Worm (Caenorhabditis elegans) whole organism, late embryonic: ENCODE results near the gene M106.7.

Experiments used
- C08G9.2 ChIP-seq: sonication (generic microtip); optimal IDR thresholded peaks from 2 replicates; lab custom pipeline; 2016; ENCODE audit warnings: mild to moderate bottlenecking, missing genetic modification characterization, moderate library complexity, missing compliant biosample characterization
- K02D7.2 ChIP-seq: sonication (generic microtip); optimal IDR thresholded peaks from 2 replicates; lab custom pipeline; 2017; ENCODE audit warnings: mild to moderate bottlenecking, missing genetic modification characterization, missing compliant biosample characterization
- T23F11.4 ChIP-seq: fragments of 200-800 bp; sonication (Bioruptor generic); optimal IDR thresholded peaks from 2 replicates; lab custom pipeline; 2018; ENCODE audit warnings: mild to moderate bottlenecking, missing genetic modification characterization, missing compliant biosample characterization
- ahr-1 ChIP-seq: sonication (generic microtip); optimal IDR thresholded peaks from 2 replicates; lab custom pipeline; 2016; ENCODE audit warnings: missing genetic modification characterization, missing compliant biosample characterization
- ama-1 ChIP-seq: fragments of 150-350 bp; optimal IDR thresholded peaks from 2 replicates; lab custom pipeline; 2014
- ceh-14 ChIP-seq: sonication (generic microtip); optimal IDR thresholded peaks from 2 replicates; lab custom pipeline; 2016; ENCODE audit warnings: missing genotype, missing genetic modification characterization, missing compliant biosample characterization
- ceh-18 ChIP-seq: sonication (generic microtip); optimal IDR thresholded peaks from 2 replicates; lab custom pipeline; 2016; ENCODE audit warnings: missing genetic modification characterization, missing compliant biosample characterization
- ceh-22 ChIP-seq: sonication (generic microtip); optimal IDR thresholded peaks from 2 replicates; lab custom pipeline; 2017; ENCODE audit warnings: missing biosample characterization, missing genetic modification characterization
- ceh-24 ChIP-seq: sonication (generic microtip); optimal IDR thresholded peaks from 2 replicates; lab custom pipeline; 2016; ENCODE audit warnings: mild to moderate bottlenecking, missing genetic modification characterization, missing compliant biosample characterization
- ceh-31 ChIP-seq: sonication (generic microtip); optimal IDR thresholded peaks from 2 replicates; lab custom pipeline; 2016; ENCODE audit warnings: missing genetic modification characterization, missing compliant biosample characterization
- ceh-45 ChIP-seq: fragments of 200-800 bp; sonication (Bioruptor generic); IDR thresholded peaks from 2 replicates; pipeline ENCODE4 v1.3.6; 2022; ENCODE audit warnings: missing genetic modification reagents, missing genetic modification characterization, missing compliant biosample characterization
- ceh-48 ChIP-seq: sonication (generic microtip); optimal IDR thresholded peaks from 2 replicates; lab custom pipeline; 2016; ENCODE audit warnings: missing genetic modification characterization, inconsistent platforms, missing compliant biosample characterization
- ceh-6 ChIP-seq: fragments of 200-800 bp; sonication (Bioruptor generic); optimal IDR thresholded peaks from 2 replicates; lab custom pipeline; 2018; ENCODE audit warnings: mild to moderate bottlenecking, missing genetic modification characterization, missing compliant biosample characterization
- ceh-9 ChIP-seq: sonication (generic microtip); optimal IDR thresholded peaks from 2 replicates; lab custom pipeline; 2016; ENCODE audit warnings: mild to moderate bottlenecking, missing genetic modification characterization, inconsistent platforms, missing compliant biosample characterization
- che-1 ChIP-seq: sonication (generic microtip); optimal IDR thresholded peaks from 2 replicates; lab custom pipeline; 2016; ENCODE audit warnings: mild to moderate bottlenecking, missing genetic modification characterization, missing compliant biosample characterization
- dmd-4 ChIP-seq: sonication (generic microtip); optimal IDR thresholded peaks from 2 replicates; lab custom pipeline; 2016; ENCODE audit warnings: borderline replicate concordance, missing genetic modification characterization, missing compliant biosample characterization
- dve-1 ChIP-seq: sonication (generic microtip); optimal IDR thresholded peaks from 2 replicates; lab custom pipeline; 2017; ENCODE audit warnings: antibody characterized with exemption, mild to moderate bottlenecking, missing genetic modification characterization, missing compliant biosample characterization
- elt-2 ChIP-seq: sonication (generic microtip); optimal IDR thresholded peaks from 2 replicates; lab custom pipeline; 2016; ENCODE audit warnings: missing genetic modification reagents, missing genetic modification characterization, missing compliant biosample characterization
- ets-4 ChIP-seq: sonication (generic microtip); optimal IDR thresholded peaks from 2 replicates; lab custom pipeline; 2016; ENCODE audit warnings: missing genetic modification characterization, missing compliant biosample characterization
- fkh-10 ChIP-seq: fragments of 150-350 bp; optimal IDR thresholded peaks from 2 replicates; lab custom pipeline; 2014; ENCODE audit warnings: missing biosample characterization, missing genetic modification reagents, missing genetic modification characterization
- fkh-6 ChIP-seq: sonication (generic microtip); optimal IDR thresholded peaks from 2 replicates; lab custom pipeline; 2016; ENCODE audit warnings: missing genetic modification characterization, missing compliant biosample characterization
- hlh-13 ChIP-seq: fragments of 200-800 bp; sonication (Bioruptor generic); optimal IDR thresholded peaks from 2 replicates; lab custom pipeline; 2018; ENCODE audit warnings: mild to moderate bottlenecking, missing genetic modification characterization, missing compliant biosample characterization
- hlh-15 ChIP-seq: sonication (generic microtip); optimal IDR thresholded peaks from 2 replicates; lab custom pipeline; 2016; ENCODE audit warnings: missing genetic modification characterization, missing compliant biosample characterization
- hlh-30 ChIP-seq: sonication (generic microtip); optimal IDR thresholded peaks from 2 replicates; lab custom pipeline; 2017; ENCODE audit warnings: antibody characterized with exemption, missing genetic modification characterization, missing compliant biosample characterization; ENCODE audit not compliant: insufficient read depth
- hlh-6 ChIP-seq: sonication (generic microtip); optimal IDR thresholded peaks from 2 replicates; lab custom pipeline; 2016; ENCODE audit warnings: missing genotype, missing genetic modification characterization, missing compliant biosample characterization
- lin-11 ChIP-seq: fragments of 200-800 bp; sonication (Bioruptor generic); optimal IDR thresholded peaks from 2 replicates; lab custom pipeline; 2018; ENCODE audit warnings: mild to moderate bottlenecking, missing genetic modification characterization, missing compliant biosample characterization
- madf-2 ChIP-seq: sonication (generic microtip); optimal IDR thresholded peaks from 2 replicates; lab custom pipeline; 2017; ENCODE audit warnings: missing genetic modification characterization, missing compliant biosample characterization
- mec-3 ChIP-seq: sonication (generic microtip); optimal IDR thresholded peaks from 2 replicates; lab custom pipeline; 2016; ENCODE audit warnings: borderline replicate concordance, missing genetic modification characterization, missing compliant biosample characterization
- nfya-1 ChIP-seq: sonication (generic microtip); optimal IDR thresholded peaks from 2 replicates; lab custom pipeline; 2017; ENCODE audit warnings: missing genetic modification characterization, mild to moderate bottlenecking, missing compliant biosample characterization, antibody characterized with exemption, moderate library complexity
- nhr-11 ChIP-seq: fragments of 150-350 bp; optimal IDR thresholded peaks from 2 replicates; lab custom pipeline; 2014; ENCODE audit warnings: missing biosample characterization, missing genetic modification characterization
- nhr-232 ChIP-seq: sonication (generic microtip); optimal IDR thresholded peaks from 2 replicates; lab custom pipeline; 2016; ENCODE audit warnings: missing genetic modification characterization, missing compliant biosample characterization
- npax-4 ChIP-seq: sonication (generic microtip); optimal IDR thresholded peaks from 2 replicates; lab custom pipeline; 2016; ENCODE audit warnings: missing genetic modification characterization, missing compliant biosample characterization
- odd-2 ChIP-seq: sonication (generic microtip); optimal IDR thresholded peaks from 2 replicates; lab custom pipeline; 2017; ENCODE audit warnings: antibody characterized with exemption, mild to moderate bottlenecking, missing genetic modification characterization, missing compliant biosample characterization
- pag-3 ChIP-seq: sonication (generic microtip); optimal IDR thresholded peaks from 2 replicates; lab custom pipeline; 2016; ENCODE audit warnings: missing compliant biosample characterization, missing genetic modification characterization, borderline replicate concordance
- pat-9 ChIP-seq: fragments of 200-800 bp; sonication (Bioruptor generic); optimal IDR thresholded peaks from 2 replicates; lab custom pipeline; 2018; ENCODE audit warnings: mild to moderate bottlenecking, missing genetic modification characterization, moderate library complexity, missing compliant biosample characterization
- pax-1 ChIP-seq: fragments of 150-350 bp; optimal IDR thresholded peaks from 2 replicates; lab custom pipeline; 2014; ENCODE audit warnings: missing biosample characterization, missing genetic modification characterization
- pha-2 ChIP-seq: sonication (generic microtip); optimal IDR thresholded peaks from 2 replicates; lab custom pipeline; 2017; ENCODE audit warnings: mild to moderate bottlenecking, missing genetic modification characterization, missing compliant biosample characterization
- pha-4 ChIP-seq: fragments of 150-350 bp; optimal IDR thresholded peaks from 2 replicates; lab custom pipeline; 2018; ENCODE audit warnings: missing biosample characterization, missing genetic modification reagents, missing genetic modification characterization
- pqm-1 ChIP-seq: sonication (generic microtip); optimal IDR thresholded peaks from 2 replicates; lab custom pipeline; 2016; ENCODE audit warnings: missing genetic modification characterization, missing compliant biosample characterization
- ref-2 ChIP-seq: sonication (generic microtip); optimal IDR thresholded peaks from 2 replicates; lab custom pipeline; 2016; ENCODE audit warnings: missing genetic modification characterization, missing compliant biosample characterization
- sdc-2 ChIP-seq: sonication (generic microtip); optimal IDR thresholded peaks from 2 replicates; lab custom pipeline; 2016; ENCODE audit warnings: missing genotype, missing genetic modification characterization, missing compliant biosample characterization
- sox-2 ChIP-seq: fragments of 200-800 bp; sonication (Bioruptor generic); IDR thresholded peaks from 2 replicates; pipeline ENCODE4 v1.3.6; 2022; ENCODE audit warnings: missing genetic modification reagents, missing genetic modification characterization, missing compliant biosample characterization
- sox-4 ChIP-seq: sonication (generic microtip); optimal IDR thresholded peaks from 2 replicates; lab custom pipeline; 2017; ENCODE audit warnings: mild to moderate bottlenecking, missing genetic modification characterization, inconsistent platforms, missing compliant biosample characterization
- syd-9 ChIP-seq: sonication (generic microtip); optimal IDR thresholded peaks from 2 replicates; lab custom pipeline; 2016; ENCODE audit warnings: mild to moderate bottlenecking, missing genetic modification characterization, moderate library complexity, missing compliant biosample characterization
- tbx-7 ChIP-seq: sonication (generic microtip); optimal IDR thresholded peaks from 2 replicates; lab custom pipeline; 2016; ENCODE audit warnings: missing genotype, missing genetic modification characterization, missing compliant biosample characterization
- ttx-3 ChIP-seq: sonication (generic microtip); optimal IDR thresholded peaks from 2 replicates; lab custom pipeline; 2016; ENCODE audit warnings: missing genetic modification reagents, missing genetic modification characterization, missing compliant biosample characterization
- unc-42 ChIP-seq: sonication (generic microtip); optimal IDR thresholded peaks from 2 replicates; lab custom pipeline; 2016; ENCODE audit warnings: missing genotype, missing genetic modification characterization, missing compliant biosample characterization
- unc-55 ChIP-seq: sonication (generic microtip); optimal IDR thresholded peaks from 2 replicates; lab custom pipeline; 2017; ENCODE audit warnings: missing biosample characterization, missing genetic modification reagents, missing genetic modification characterization
- ztf-16 ChIP-seq: sonication (generic microtip); optimal IDR thresholded peaks from 2 replicates; lab custom pipeline; 2017; ENCODE audit warnings: missing genetic modification characterization, missing compliant biosample characterization

M106.7 gene

DNA sequence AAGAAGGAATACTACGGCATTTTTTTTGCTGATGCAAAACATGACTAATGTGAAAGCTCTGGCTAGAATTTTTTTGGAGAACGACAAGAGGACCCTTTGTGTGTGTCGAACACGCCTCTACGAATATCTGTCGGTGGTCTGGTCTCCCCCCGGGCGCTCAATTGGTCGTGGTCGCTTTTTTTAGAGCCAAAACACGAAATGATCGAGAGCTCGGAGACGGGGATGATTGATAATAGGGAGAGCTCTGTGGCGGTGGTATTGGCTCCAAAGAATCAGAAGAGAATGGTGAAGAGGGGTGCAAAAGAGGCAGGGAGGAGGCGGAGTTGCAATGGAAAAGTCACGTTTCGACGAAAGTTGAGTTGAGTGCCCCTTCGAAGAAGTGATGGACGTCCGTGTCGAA lies 27.4 kb downstream of the M106.7 start:
- no peak for TF ChIP-seq sdc-2 (tag; lab: Kevin White, UChicago)
- TF ChIP-seq tbx-7 (tag; lab: Kevin White, UChicago): no peak
- TF ChIP-seq ceh-31: no peak
- no peak for TF ChIP-seq lin-11 (tag; lab: Kevin White, UChicago)
- TF ChIP-seq sox-2 (GFP tag; lab: Robert Waterston, UW): no peak
- TF ChIP-seq nfya-1 (tag; lab: Kevin White, UChicago): no peak
- no peak for TF ChIP-seq ceh-6
- TF ChIP-seq ref-2: no peak
- TF ChIP-seq fkh-10: no peak

DNA sequence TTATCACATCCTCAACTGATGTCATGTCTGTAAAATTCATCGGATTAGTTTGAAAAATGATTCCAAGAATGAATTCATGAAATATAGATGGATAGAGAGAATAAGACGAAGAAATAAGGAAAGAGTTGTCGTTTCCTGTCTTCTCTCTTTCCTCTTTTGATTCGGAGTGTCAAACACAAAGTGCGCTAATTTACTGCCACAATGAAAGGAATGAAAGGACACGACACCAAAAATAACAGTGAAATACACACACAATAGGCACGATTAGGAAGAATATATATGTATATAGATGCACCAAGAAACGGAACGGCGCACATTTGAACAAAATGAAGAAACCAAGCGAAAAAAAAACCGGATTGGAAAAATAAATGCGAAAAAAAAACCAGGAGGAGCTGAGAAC lies 27.9 kb downstream of the M106.7 start, which contains the start of gene VM106R.1:
TSS of gene VM106R.1 (minus strand) at position 101 of the 400 bp plus-strand sequence.
- no peak for TF ChIP-seq ceh-24 (tag; lab: Kevin White, UChicago)
- no peak for TF ChIP-seq mec-3
- TF ChIP-seq sox-4 (tag; lab: Kevin White, UChicago): no peak
- no peak for TF ChIP-seq lin-11 (tag; lab: Kevin White, UChicago)
- no peak for TF ChIP-seq ceh-14 (tag; lab: Kevin White, UChicago)
- TF ChIP-seq T23F11.4 (GFP tag; lab: Kevin White, UChicago): no peak
- TF ChIP-seq hlh-15 (tag; lab: Kevin White, UChicago): no peak
- no peak for TF ChIP-seq ceh-22 (tag; lab: Kevin White, UChicago)
- no peak for TF ChIP-seq K02D7.2 (tag; lab: Kevin White, UChicago)
- TF ChIP-seq ama-1: no peak
- no peak for TF ChIP-seq ceh-9 (tag; lab: Kevin White, UChicago)
- TF ChIP-seq odd-2 (tag; lab: Kevin White, UChicago): no peak
- no peak for TF ChIP-seq npax-4 (tag; lab: Kevin White, UChicago)
- TF ChIP-seq ceh-31: no peak

DNA sequence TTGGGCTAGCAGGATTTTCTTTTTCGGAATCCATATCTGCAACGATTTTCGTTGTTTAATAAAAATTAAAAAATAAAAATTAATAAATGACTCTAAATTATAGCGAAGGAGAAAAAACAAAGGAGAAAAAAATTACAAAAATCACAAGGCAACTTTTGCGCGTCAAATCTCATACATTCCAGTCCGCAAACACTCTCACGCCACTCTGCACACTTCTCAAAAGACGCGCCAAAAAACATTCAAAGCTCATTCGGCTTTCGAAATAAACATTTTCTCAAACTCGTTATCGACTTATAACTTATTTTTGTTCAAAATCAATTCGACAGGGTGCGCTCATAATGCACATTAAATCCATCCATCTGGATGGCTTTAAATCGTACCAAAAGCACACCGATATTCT lies 32.9 kb downstream of the M106.7 start, which contains the start of the genes R06F6.12 and mix-1:
TSS of gene R06F6.12 (minus strand) at position 36 of the 400 bp plus-strand sequence.
TSS of gene mix-1 (plus strand) at position 201 of the 400 bp plus-strand sequence.
- no peak for TF ChIP-seq C08G9.2 (tag; lab: Kevin White, UChicago)
- TF ChIP-seq dve-1 (tag; lab: Kevin White, UChicago): peak; percentile 3
- no peak for TF ChIP-seq ztf-16 (tag; lab: Kevin White, UChicago)
- no peak for TF ChIP-seq madf-2 (tag; lab: Kevin White, UChicago)
- no peak for TF ChIP-seq nhr-232 (tag; lab: Kevin White, UChicago)
- TF ChIP-seq hlh-6 (tag; lab: Kevin White, UChicago): no peak
- no peak for TF ChIP-seq pat-9 (tag; lab: Kevin White, UChicago)
- TF ChIP-seq nhr-11 (tag; lab: Kevin White, UChicago): no peak
- no peak for TF ChIP-seq ceh-18 (tag; lab: Kevin White, UChicago)
- TF ChIP-seq unc-55: no peak
- no peak for TF ChIP-seq ref-2
- no peak for TF ChIP-seq ceh-22 (tag; lab: Kevin White, UChicago)
- TF ChIP-seq hlh-30 (tag; lab: Kevin White, UChicago): peak; percentile 44
- no peak for TF ChIP-seq ceh-24 (tag; lab: Kevin White, UChicago)
- no peak for TF ChIP-seq dmd-4 (tag; lab: Kevin White, UChicago)
- peak; percentile 55 for TF ChIP-seq nfya-1 (tag; lab: Kevin White, UChicago)
- no peak for TF ChIP-seq fkh-6 (tag; lab: Kevin White, UChicago)
- no peak for TF ChIP-seq hlh-13 (GFP tag; lab: Kevin White, UChicago)
- TF ChIP-seq ceh-48 (tag; lab: Kevin White, UChicago): no peak
- no peak for TF ChIP-seq sox-2 (GFP tag; lab: Robert Waterston, UW)
- TF ChIP-seq unc-42 (tag; lab: Kevin White, UChicago): no peak
- TF ChIP-seq pha-4 (tag; lab: Kevin White, UChicago): no peak
- TF ChIP-seq che-1 (tag; lab: Kevin White, UChicago): no peak
- TF ChIP-seq ahr-1 (tag; lab: Kevin White, UChicago): no peak
- no peak for TF ChIP-seq ceh-45 (GFP tag; lab: Robert Waterston, UW)
- no peak for TF ChIP-seq pqm-1 (tag; lab: Kevin White, UChicago)
- no peak for TF ChIP-seq fkh-10
- TF ChIP-seq ttx-3 (tag; lab: Kevin White, UChicago): no peak
- no peak for TF ChIP-seq pag-3
- TF ChIP-seq sdc-2 (tag; lab: Kevin White, UChicago): no peak
- peak; percentile 48 for TF ChIP-seq elt-2 (tag; lab: Kevin White, UChicago)
- TF ChIP-seq ets-4 (tag; lab: Kevin White, UChicago): no peak
- no peak for TF ChIP-seq mec-3
- no peak for TF ChIP-seq ceh-14 (tag; lab: Kevin White, UChicago)
- TF ChIP-seq pax-1 (tag; lab: Kevin White, UChicago): no peak
- TF ChIP-seq ceh-31: peak; percentile 26
- no peak for TF ChIP-seq syd-9 (tag; lab: Kevin White, UChicago)
- no peak for TF ChIP-seq pha-2 (tag; lab: Kevin White, UChicago)
- TF ChIP-seq T23F11.4 (GFP tag; lab: Kevin White, UChicago): no peak
